In genomic region chr2L:6701409-6702199, dm6 we compare ENCODE assay signal across 2 fruit fly cellular contexts.
TF ChIP-seq lines count a peak whose summit lies in the region.

No protein-coding gene starts in this region.

TF ChIP-seq in whole organism, embryonic, 481 proteins besides CTCF, POLR2A, EP300 and RAD21 (continued from another document):
- TF ChIP-seq amos (GFP tag; IDR thresholded peaks at IDR 0.05; lab: Robert Waterston, UW; ENCODE audit: partially characterized antibody): no peak
- TF ChIP-seq CG1602 (GFP tag; optimal IDR thresholded peaks at IDR 0.05; lab: Kevin White, UChicago): no peak
- TF ChIP-seq kah (GFP tag; optimal IDR thresholded peaks at IDR 0.05; lab: Kevin White, UChicago): peak; percentile 93
- TF ChIP-seq pros (GFP tag; optimal IDR thresholded peaks at IDR 0.05; lab: Kevin White, UChicago): peak; percentile 15
- TF ChIP-seq Hr51 (GFP tag; optimal IDR thresholded peaks at IDR 0.05; lab: Kevin White, UChicago): peak in 1 of 2 experiments; percentile 4
- peak; percentile 44 for TF ChIP-seq CG2712 (tag; optimal IDR thresholded peaks at IDR 0.05; lab: Kevin White, UChicago)
- no peak for TF ChIP-seq Poxn (GFP tag; IDR thresholded peaks at IDR 0.05; lab: Robert Waterston, UW)
- peak; percentile 48 for TF ChIP-seq HLHmδ (GFP tag; optimal IDR thresholded peaks at IDR 0.05; lab: Kevin White, UChicago)
- TF ChIP-seq CG3407 (GFP tag; optimal IDR thresholded peaks at IDR 0.05; lab: Kevin White, UChicago): no peak
- TF ChIP-seq CG17359 (tag; optimal IDR thresholded peaks at IDR 0.05; lab: Kevin White, UChicago): peak; percentile 31
- peak; percentile 13 for TF ChIP-seq CG18262 (tag; optimal IDR thresholded peaks at IDR 0.05; lab: Kevin White, UChicago)
- TF ChIP-seq CG31441 (GFP tag; IDR thresholded peaks at IDR 0.05; lab: Robert Waterston, UW): 0 out of 2 replicates have a peak, but pooled peaks have one; percentile 14
- no peak for TF ChIP-seq Jarid2 (GFP tag; optimal IDR thresholded peaks at IDR 0.05; lab: Kevin White, UChicago)
- no peak for TF ChIP-seq CG13775 (GFP tag; optimal IDR thresholded peaks at IDR 0.05; lab: Kevin White, UChicago)
- TF ChIP-seq gem (tag; optimal IDR thresholded peaks at IDR 0.05; lab: Kevin White, UChicago): peak; percentile 37
- TF ChIP-seq p53 (GFP tag; optimal IDR thresholded peaks at IDR 0.05; lab: Kevin White, UChicago): no peak
- no peak for TF ChIP-seq Scr (GFP tag; IDR thresholded peaks at IDR 0.05; lab: Robert Waterston, UW; ENCODE audit: partially characterized antibody)
- TF ChIP-seq CoRest (tag; optimal IDR thresholded peaks at IDR 0.05; lab: Kevin White, UChicago): no peak
- TF ChIP-seq MBD-R2 (GFP tag; IDR thresholded peaks at IDR 0.05; lab: Robert Waterston, UW): no peak
- no peak for TF ChIP-seq Gug (GFP tag; IDR thresholded peaks at IDR 0.05; lab: Robert Waterston, UW)
- TF ChIP-seq CG12391 (tag; optimal IDR thresholded peaks at IDR 0.05; lab: Kevin White, UChicago): peak; percentile 15
- TF ChIP-seq oc (tag; optimal IDR thresholded peaks at IDR 0.05; lab: Kevin White, UChicago): peak; percentile 1
- no peak for TF ChIP-seq CG15601 (tag; optimal IDR thresholded peaks at IDR 0.05; lab: Kevin White, UChicago)
- peak; percentile 2 for TF ChIP-seq fd96Cb (tag; optimal IDR thresholded peaks at IDR 0.05; lab: Kevin White, UChicago)
- peak; percentile 25 for TF ChIP-seq CG11504 (tag; optimal IDR thresholded peaks at IDR 0.05; lab: Kevin White, UChicago)
- no peak for TF ChIP-seq CG10959 (GFP tag; IDR thresholded peaks at IDR 0.05; lab: Robert Waterston, UW)
- TF ChIP-seq Rx (GFP tag; IDR thresholded peaks at IDR 0.05; lab: Robert Waterston, UW): 0 out of 2 replicates have a peak, but pooled peaks have one; percentile 14
- no peak for TF ChIP-seq pzg (GFP tag; optimal IDR thresholded peaks at IDR 0.05; lab: Kevin White, UChicago)
- peak in 1 of 2 experiments; percentile 66 for TF ChIP-seq Pdp1 (GFP tag; optimal IDR thresholded peaks at IDR 0.05; lab: Kevin White, UChicago)
- no peak for TF ChIP-seq Hmr (GFP tag; optimal IDR thresholded peaks at IDR 0.05; lab: Kevin White, UChicago)
- peak; percentile 59 for TF ChIP-seq sens (GFP tag; lab: Kevin White, UChicago)
- no peak for TF ChIP-seq Abd-B (GFP tag; optimal IDR thresholded peaks at IDR 0.05; lab: Kevin White, UChicago)
- 0 out of 3 replicates have a peak, but pooled peaks have one; percentile 14 for TF ChIP-seq zfh1 (GFP tag; IDR thresholded peaks at IDR 0.05; lab: Robert Waterston, UW)
- TF ChIP-seq CG3847 (GFP tag; IDR thresholded peaks at IDR 0.05; lab: Robert Waterston, UW): no peak
- no peak for TF ChIP-seq danr (GFP tag; IDR thresholded peaks at IDR 0.05; lab: Robert Waterston, UW)
- TF ChIP-seq Blimp-1 (GFP tag; optimal IDR thresholded peaks at IDR 0.05; lab: Kevin White, UChicago): peak; percentile 48
- TF ChIP-seq ro (GFP tag; IDR thresholded peaks at IDR 0.05; lab: Robert Waterston, UW): no peak
- TF ChIP-seq dati (GFP tag; IDR thresholded peaks at IDR 0.05; lab: Robert Waterston, UW): no peak
- peak; percentile 6 for TF ChIP-seq CG10267 (tag; optimal IDR thresholded peaks at IDR 0.05; lab: Kevin White, UChicago)
- 0 out of 3 replicates have a peak, but pooled peaks have one; percentile 28 for TF ChIP-seq row (GFP tag; IDR thresholded peaks at IDR 0.05; lab: Robert Waterston, UW)
- TF ChIP-seq CG1792 (GFP tag; optimal IDR thresholded peaks at IDR 0.05; lab: Kevin White, UChicago): no peak
- TF ChIP-seq sd (tag; optimal IDR thresholded peaks at IDR 0.05; lab: Kevin White, UChicago): peak; percentile 54
- no peak for TF ChIP-seq rib (GFP tag; IDR thresholded peaks at IDR 0.05; lab: Robert Waterston, UW)
- no peak for TF ChIP-seq corto (GFP tag; optimal IDR thresholded peaks at IDR 0.05; lab: Kevin White, UChicago)
- no peak for TF ChIP-seq CG18599 (GFP tag; optimal IDR thresholded peaks at IDR 0.05; lab: Kevin White, UChicago)
- no peak for TF ChIP-seq CG17186 (GFP tag; optimal IDR thresholded peaks at IDR 0.05; lab: Kevin White, UChicago)
- TF ChIP-seq CG2199 (GFP tag; IDR thresholded peaks at IDR 0.05; lab: Robert Waterston, UW): 0 out of 3 replicates have a peak, but pooled peaks have one; percentile 28
- no peak for TF ChIP-seq CG6791 (GFP tag; IDR thresholded peaks at IDR 0.05; lab: Robert Waterston, UW; ENCODE audit: partially characterized antibody)
- TF ChIP-seq B-H2 (GFP tag; optimal IDR thresholded peaks at IDR 0.05; lab: Kevin White, UChicago): no peak
- no peak for TF ChIP-seq nau (GFP tag; optimal IDR thresholded peaks at IDR 0.05; lab: Kevin White, UChicago)
- TF ChIP-seq CG1603 (tag; optimal IDR thresholded peaks at IDR 0.05; lab: Kevin White, UChicago): peak; percentile 50
- peak; percentile 33 for TF ChIP-seq phol (tag; optimal IDR thresholded peaks at IDR 0.05; lab: Kevin White, UChicago)
- TF ChIP-seq hkb (optimal IDR thresholded peaks at IDR 0.05; lab: Kevin White, UChicago): no peak
- no peak for TF ChIP-seq hkb (GFP tag; IDR thresholded peaks at IDR 0.05; lab: Robert Waterston, UW)
- no peak for TF ChIP-seq CG6254 (GFP tag; optimal IDR thresholded peaks at IDR 0.05; lab: Kevin White, UChicago)
- no peak for TF ChIP-seq CG31388 (GFP tag; optimal IDR thresholded peaks at IDR 0.05; lab: Kevin White, UChicago)
- peak; percentile 0 for TF ChIP-seq zf30C (GFP tag; optimal IDR thresholded peaks at IDR 0.05; lab: Kevin White, UChicago)
- TF ChIP-seq CG8359 (GFP tag; optimal IDR thresholded peaks at IDR 0.05; lab: Kevin White, UChicago; ENCODE audit: borderline replicate concordance): peak; percentile 27
- TF ChIP-seq CG17802 (tag; optimal IDR thresholded peaks at IDR 0.05; lab: Kevin White, UChicago): no peak
- no peak for TF ChIP-seq ap (GFP tag; IDR thresholded peaks at IDR 0.05; lab: Robert Waterston, UW)
- no peak for TF ChIP-seq insv (GFP tag; optimal IDR thresholded peaks at IDR 0.05; lab: Kevin White, UChicago)
- TF ChIP-seq ara (GFP tag; IDR thresholded peaks at IDR 0.05; lab: Robert Waterston, UW): no peak
- TF ChIP-seq Lpt (GFP tag; optimal IDR thresholded peaks at IDR 0.05; lab: Kevin White, UChicago): no peak

TF ChIP-seq in whole organism, prepupa, 60 proteins besides CTCF, POLR2A, EP300 and RAD21 (continued from another document):
- TF ChIP-seq Hr4 (GFP tag; optimal IDR thresholded peaks at IDR 0.05; lab: Kevin White, UChicago): no peak
- TF ChIP-seq CG11294 (GFP tag; IDR thresholded peaks at IDR 0.05; lab: Robert Waterston, UW): no peak
- TF ChIP-seq lz (GFP tag; optimal IDR thresholded peaks at IDR 0.05; lab: Kevin White, UChicago): no peak
- TF ChIP-seq CG32006 (GFP tag; optimal IDR thresholded peaks at IDR 0.05; lab: Kevin White, UChicago): peak; percentile 8
- peak; percentile 72 for TF ChIP-seq Blimp-1 (GFP tag; optimal IDR thresholded peaks at IDR 0.05; lab: Kevin White, UChicago)
- TF ChIP-seq CG16779 (tag; optimal IDR thresholded peaks at IDR 0.05; lab: Kevin White, UChicago): no peak
- no peak for TF ChIP-seq fd85E (GFP tag; optimal IDR thresholded peaks at IDR 0.05; lab: Kevin White, UChicago)
- TF ChIP-seq CG6276 (GFP tag; optimal IDR thresholded peaks at IDR 0.05; lab: Kevin White, UChicago): no peak
- TF ChIP-seq CG6163 (GFP tag; IDR thresholded peaks at IDR 0.05; lab: Robert Waterston, UW): no peak
- peak; percentile 1 for TF ChIP-seq CG10631 (GFP tag; optimal IDR thresholded peaks at IDR 0.05; lab: Kevin White, UChicago)
- TF ChIP-seq eg (GFP tag; IDR thresholded peaks at IDR 0.05; lab: Robert Waterston, UW): no peak
- TF ChIP-seq net (GFP tag; optimal IDR thresholded peaks at IDR 0.05; lab: Kevin White, UChicago): peak; percentile 13
- no peak for TF ChIP-seq CG8119 (GFP tag; IDR thresholded peaks at IDR 0.05; lab: Robert Waterston, UW)
- no peak for TF ChIP-seq Sox102F (GFP tag; optimal IDR thresholded peaks at IDR 0.05; lab: Kevin White, UChicago)
- peak; percentile 89 for TF ChIP-seq Eip78C (GFP tag; lab: Kevin White, UChicago)
- TF ChIP-seq esn (GFP tag; optimal IDR thresholded peaks at IDR 0.05; lab: Kevin White, UChicago): peak; percentile 38
- no peak for TF ChIP-seq cyc (GFP tag; optimal IDR thresholded peaks at IDR 0.05; lab: Kevin White, UChicago)
- peak; percentile 5 for TF ChIP-seq CG34406 (GFP tag; optimal IDR thresholded peaks at IDR 0.05; lab: Kevin White, UChicago)
- peak; percentile 21 for TF ChIP-seq Sox15 (GFP tag; optimal IDR thresholded peaks at IDR 0.05; lab: Kevin White, UChicago)
- no peak for TF ChIP-seq dac (GFP tag; optimal IDR thresholded peaks at IDR 0.05; lab: Kevin White, UChicago)
- TF ChIP-seq Met (GFP tag; optimal IDR thresholded peaks at IDR 0.05; lab: Kevin White, UChicago): peak; percentile 40
- TF ChIP-seq acj6 (GFP tag; optimal IDR thresholded peaks at IDR 0.05; lab: Kevin White, UChicago): peak; percentile 38
- peak; percentile 21 for TF ChIP-seq CG6808 (GFP tag; optimal IDR thresholded peaks at IDR 0.05; lab: Kevin White, UChicago)
- no peak for TF ChIP-seq CG1621 (tag; optimal IDR thresholded peaks at IDR 0.05; lab: Kevin White, UChicago)
- TF ChIP-seq CG10669 (GFP tag; optimal IDR thresholded peaks at IDR 0.05; lab: Kevin White, UChicago): peak; percentile 57
- TF ChIP-seq CG8632 (GFP tag; optimal IDR thresholded peaks at IDR 0.05; lab: Kevin White, UChicago): peak; percentile 6
- TF ChIP-seq salr (GFP tag; optimal IDR thresholded peaks at IDR 0.05; lab: Kevin White, UChicago): no peak
- TF ChIP-seq Lpt (GFP tag; optimal IDR thresholded peaks at IDR 0.05; lab: Kevin White, UChicago): no peak
- TF ChIP-seq Sox14 (GFP tag; optimal IDR thresholded peaks at IDR 0.05; lab: Kevin White, UChicago): peak; percentile 5
- no peak for TF ChIP-seq Hr38 (GFP tag; optimal IDR thresholded peaks at IDR 0.05; lab: Kevin White, UChicago)
- no peak for TF ChIP-seq CG9139 (GFP tag; optimal IDR thresholded peaks at IDR 0.05; lab: Kevin White, UChicago)
- peak; percentile 57 for TF ChIP-seq svp (GFP tag; lab: Kevin White, UChicago)
- TF ChIP-seq dsx (GFP tag; optimal IDR thresholded peaks at IDR 0.05; lab: Kevin White, UChicago; ENCODE audit: poor library complexity, severe bottlenecking): peak; percentile 20
- no peak for TF ChIP-seq CG15336 (GFP tag; IDR thresholded peaks at IDR 0.05; lab: Robert Waterston, UW)
- no peak for TF ChIP-seq CG8319 (GFP tag; optimal IDR thresholded peaks at IDR 0.05; lab: Kevin White, UChicago)
- TF ChIP-seq CG11902 (GFP tag; optimal IDR thresholded peaks at IDR 0.05; lab: Kevin White, UChicago): peak; percentile 22
TF ChIP-seq in whole organism, prepupa: peak in this region for 31.
